Fruit fly (Drosophila melanogaster) whole organism, embryonic: ENCODE data around the gene Slu7.
A peak's percentile ranks its signal among the peaks of the same experiment; 100 is the strongest.

Source experiments
- Abd-B ChIP-seq: fragments of 200-800 bp; sonication (Bioruptor generic); optimal IDR thresholded peaks from 2 replicates; lab custom pipeline; 2018; ENCODE audit warnings: missing biosample characterization, mild to moderate bottlenecking, missing genetic modification characterization, moderate library complexity
- B-H1 ChIP-seq: fragments of 200-800 bp; sonication (Bioruptor generic); IDR thresholded peaks from 3 replicates; pipeline ENCODE4 v1.3.6; 2022; ENCODE audit warnings: missing biosample characterization, missing genetic modification characterization
- BtbVII ChIP-seq: fragments of 200-800 bp; sonication (Bioruptor generic); optimal IDR thresholded peaks from 3 replicates; lab custom pipeline; 2017; ENCODE audit warnings: missing biosample characterization, mild to moderate bottlenecking, missing genetic modification characterization
- CG10147 ChIP-seq: fragments of 200-800 bp; sonication (Bioruptor generic); optimal IDR thresholded peaks from 2 replicates; lab custom pipeline; 2019; ENCODE audit warnings: missing biosample characterization, mild to moderate bottlenecking, missing genetic modification characterization, moderate library complexity
- CG1024 ChIP-seq: fragments of 200-800 bp; sonication (Bioruptor generic); IDR thresholded peaks from 2 replicates; pipeline ENCODE4 v1.3.6; 2022; ENCODE audit warnings: missing biosample characterization, missing genetic modification characterization
- CG10959 ChIP-seq: fragments of 200-800 bp; sonication (Bioruptor generic); IDR thresholded peaks from 2 replicates; pipeline ENCODE4 v1.3.6; 2022; ENCODE audit warnings: missing biosample characterization, missing genetic modification characterization
- CG11456 ChIP-seq: fragments of 200-800 bp; sonication (Bioruptor generic); IDR thresholded peaks from 3 replicates; pipeline ENCODE4 v1.3.6; 2022; ENCODE audit warnings: missing biosample characterization, missing genetic modification characterization
- CG12391 ChIP-seq: fragments of 200-800 bp; sonication (Bioruptor generic); optimal IDR thresholded peaks from 3 replicates; lab custom pipeline; 2018; ENCODE audit warnings: missing biosample characterization, mild to moderate bottlenecking, missing genetic modification characterization, moderate library complexity
- CG12769 ChIP-seq: fragments of 200-800 bp; sonication (Bioruptor generic); optimal IDR thresholded peaks from 2 replicates; lab custom pipeline; 2019; ENCODE audit warnings: missing biosample characterization, mild to moderate bottlenecking, missing genetic modification characterization, moderate library complexity
- CG13894 ChIP-seq: fragments of 200-800 bp; sonication (Bioruptor generic); optimal IDR thresholded peaks from 3 replicates; lab custom pipeline; 2018; ENCODE audit warnings: missing biosample characterization, mild to moderate bottlenecking, missing genetic modification characterization, moderate library complexity
- CG14441 ChIP-seq: fragments of 200-800 bp; sonication (Bioruptor generic); IDR thresholded peaks from 2 replicates; pipeline ENCODE4 v1.3.6; 2022; ENCODE audit warnings: missing biosample characterization, missing genetic modification characterization
- CG1529 ChIP-seq: fragments of 200-800 bp; sonication (Bioruptor generic); optimal IDR thresholded peaks from 3 replicates; lab custom pipeline; 2018; ENCODE audit warnings: missing biosample characterization, missing genetic modification characterization
- CG16863 ChIP-seq: fragments of 200-800 bp; sonication (Bioruptor generic); optimal IDR thresholded peaks from 3 replicates; lab custom pipeline; 2016; ENCODE audit warnings: missing biosample characterization, missing genetic modification characterization
- CG18599 ChIP-seq: fragments of 200-800 bp; sonication (Bioruptor generic); optimal IDR thresholded peaks from 3 replicates; lab custom pipeline; 2017; ENCODE audit warnings: missing biosample characterization, missing genetic modification characterization, mild to moderate bottlenecking, moderate library complexity, missing genetic modification reagents
- CG2116 ChIP-seq: fragments of 200-800 bp; sonication (Bioruptor generic); optimal IDR thresholded peaks from 3 replicates; lab custom pipeline; 2018; ENCODE audit warnings: missing biosample characterization, mild to moderate bottlenecking, missing genetic modification characterization
- CG2199 ChIP-seq: fragments of 200-800 bp; sonication (Bioruptor generic); IDR thresholded peaks from 3 replicates; pipeline ENCODE4 v1.3.6; 2022; ENCODE audit warnings: missing biosample characterization, missing genetic modification characterization
- CG2712 ChIP-seq: fragments of 200-800 bp; optimal IDR thresholded peaks from 3 replicates; lab custom pipeline; 2019; ENCODE audit warnings: missing biosample characterization, mild to moderate bottlenecking, missing genetic modification characterization, moderate library complexity
- CG2875 ChIP-seq: fragments of 200-800 bp; sonication (Bioruptor generic); optimal IDR thresholded peaks from 2 replicates; lab custom pipeline; 2017; ENCODE audit warnings: missing biosample characterization, mild to moderate bottlenecking, missing genetic modification characterization, missing genetic modification reagents
- CG2889 ChIP-seq: fragments of 200-800 bp; sonication (Bioruptor generic); IDR thresholded peaks from 3 replicates; pipeline ENCODE4 v1.3.6; 2022; ENCODE audit warnings: missing biosample characterization, missing genetic modification characterization
- CG32532 ChIP-seq: fragments of 200-800 bp; sonication (Bioruptor generic); IDR thresholded peaks from 2 replicates; pipeline ENCODE4 v1.3.6; 2022; ENCODE audit warnings: missing biosample characterization, missing genetic modification characterization
- CG4730 ChIP-seq: fragments of 200-800 bp; sonication (Bioruptor generic); IDR thresholded peaks from 2 replicates; pipeline ENCODE4 v1.3.6; 2022; ENCODE audit warnings: missing biosample characterization, missing genetic modification characterization
- CG6654 ChIP-seq: fragments of 200-800 bp; sonication (Bioruptor generic); optimal IDR thresholded peaks from 2 replicates; lab custom pipeline; 2017; ENCODE audit warnings: missing biosample characterization, mild to moderate bottlenecking, missing genetic modification characterization
- CG6689 ChIP-seq: fragments of 200-800 bp; sonication (Bioruptor generic); IDR thresholded peaks from 2 replicates; pipeline ENCODE4 v1.3.6; 2022; ENCODE audit warnings: missing biosample characterization, missing genetic modification characterization
- CG7556 ChIP-seq: fragments of 200-800 bp; sonication (Bioruptor generic); optimal IDR thresholded peaks from 2 replicates; lab custom pipeline; 2017; ENCODE audit warnings: missing biosample characterization, mild to moderate bottlenecking, missing genetic modification characterization
- CG7745 ChIP-seq: fragments of 200-800 bp; sonication (Bioruptor generic); optimal IDR thresholded peaks from 2 replicates; lab custom pipeline; 2018; ENCODE audit warnings: missing biosample characterization, mild to moderate bottlenecking, missing genetic modification characterization, moderate library complexity
- CG9876 ChIP-seq: fragments of 200-800 bp; sonication (Bioruptor generic); optimal IDR thresholded peaks from 2 replicates; lab custom pipeline; 2016; ENCODE audit warnings: missing biosample characterization, missing genetic modification characterization
- D19B ChIP-seq: fragments of 200-800 bp; sonication (Bioruptor generic); optimal IDR thresholded peaks from 2 replicates; lab custom pipeline; 2017; ENCODE audit warnings: missing biosample characterization, mild to moderate bottlenecking, missing genetic modification characterization
- Dbx ChIP-seq: fragments of 200-800 bp; sonication (Bioruptor generic); IDR thresholded peaks from 3 replicates; pipeline ENCODE4 v1.3.6; 2022; ENCODE audit warnings: missing biosample characterization, missing genetic modification characterization
- Dip2 ChIP-seq: fragments of 200-800 bp; sonication (Bioruptor generic); IDR thresholded peaks from 2 replicates; pipeline ENCODE4 v1.3.6; 2022; ENCODE audit warnings: missing biosample characterization, missing genetic modification characterization
- Eip74EF ChIP-seq, 2 experiments: fragments of 200-800 bp in 1 of 2; fragments of >200 bp in 1 of 2; sonication (Bioruptor generic) in 1 of 2; optimal IDR thresholded peaks; 2 replicates each; lab custom pipeline; 2017 to 2019; ENCODE audit warnings: missing biosample characterization in 2 of 2, missing genetic modification characterization in 2 of 2, mild to moderate bottlenecking in 1 of 2, moderate library complexity in 1 of 2
- Fer2 ChIP-seq: fragments of 200-800 bp; sonication (Bioruptor generic); optimal IDR thresholded peaks from 2 replicates; lab custom pipeline; 2018; ENCODE audit warnings: missing biosample characterization, mild to moderate bottlenecking, missing genetic modification characterization, moderate library complexity
- PHDP ChIP-seq: fragments of 200-800 bp; sonication (Bioruptor generic); optimal IDR thresholded peaks from 3 replicates; lab custom pipeline; 2018; ENCODE audit warnings: missing biosample characterization, mild to moderate bottlenecking, missing genetic modification characterization, moderate library complexity
- Xbp1 ChIP-seq: fragments of 200-800 bp; sonication (Bioruptor generic); optimal IDR thresholded peaks from 3 replicates; lab custom pipeline; 2016; ENCODE audit warnings: missing biosample characterization, mild to moderate bottlenecking, missing genetic modification characterization
- ab ChIP-seq: fragments of 200-800 bp; sonication (Bioruptor generic); optimal IDR thresholded peaks from 2 replicates; lab custom pipeline; 2016; ENCODE audit warnings: missing biosample characterization, missing genetic modification characterization
- dmrt11E ChIP-seq: fragments of 200-800 bp; sonication (Bioruptor generic); optimal IDR thresholded peaks from 3 replicates; lab custom pipeline; 2018; ENCODE audit warnings: missing biosample characterization, mild to moderate bottlenecking, missing genetic modification characterization, moderate library complexity
- eve ChIP-seq, 2 experiments: fragments of >200 bp; optimal IDR thresholded peaks; 2 replicates each; lab custom pipeline; 2017; ENCODE audit warnings: missing biosample characterization in 2 of 2, missing genetic modification characterization in 2 of 2
- gce ChIP-seq: fragments of 200-800 bp; sonication (Bioruptor generic); IDR thresholded peaks from 3 replicates; pipeline ENCODE4 v1.3.6; 2022; ENCODE audit warnings: missing biosample characterization, missing genetic modification characterization
- gcm2 ChIP-seq: fragments of 200-800 bp; sonication (Bioruptor generic); optimal IDR thresholded peaks from 2 replicates; lab custom pipeline; 2016; ENCODE audit warnings: missing biosample characterization, missing genetic modification characterization
- hb ChIP-seq: fragments of 200-800 bp; sonication (Bioruptor generic); IDR thresholded peaks from 3 replicates; pipeline ENCODE4 v1.3.6; 2022; ENCODE audit warnings: missing biosample characterization, missing genetic modification characterization; ENCODE audit not compliant: partially characterized antibody
- insv ChIP-seq, 2 experiments: fragments of 200-800 bp; sonication (Bioruptor generic); optimal IDR thresholded peaks; 3 replicates each; lab custom pipeline; 2016 to 2018; ENCODE audit warnings: missing biosample characterization in 2 of 2, missing genetic modification characterization in 2 of 2
- ken ChIP-seq: fragments of 200-800 bp; sonication (Bioruptor generic); IDR thresholded peaks from 3 replicates; pipeline ENCODE4 v1.3.6; 2022; ENCODE audit warnings: missing biosample characterization, missing genetic modification characterization
- otp ChIP-seq: fragments of 200-800 bp; sonication (Bioruptor generic); IDR thresholded peaks from 3 replicates; pipeline ENCODE4, ENCODE4 v1.3.6; 2022; ENCODE audit warnings: missing biosample characterization, missing genetic modification characterization
- pb ChIP-seq: fragments of 200-800 bp; sonication (Bioruptor generic); optimal IDR thresholded peaks from 3 replicates; lab custom pipeline; 2016; ENCODE audit warnings: missing biosample characterization, missing genetic modification characterization
- peb ChIP-seq: fragments of 200-800 bp; sonication (Bioruptor generic); IDR thresholded peaks from 2 replicates; pipeline ENCODE4 v1.3.6; 2022; ENCODE audit warnings: missing biosample characterization, missing genetic modification characterization
- pfk ChIP-seq: fragments of 200-800 bp; sonication (Bioruptor generic); optimal IDR thresholded peaks from 2 replicates; lab custom pipeline; 2018; ENCODE audit warnings: missing biosample characterization, mild to moderate bottlenecking, missing genetic modification characterization, moderate library complexity
- ranshi ChIP-seq: fragments of 200-800 bp; sonication (Bioruptor generic); IDR thresholded peaks from 2 replicates; pipeline ENCODE4 v1.3.6; 2022; ENCODE audit warnings: missing biosample characterization, missing genetic modification characterization
- seq ChIP-seq: fragments of 200-800 bp; sonication (Bioruptor generic); IDR thresholded peaks from 2 replicates; pipeline ENCODE4 v1.3.6; 2022; ENCODE audit warnings: missing biosample characterization, missing genetic modification characterization
- sug ChIP-seq: fragments of 200-800 bp; optimal IDR thresholded peaks from 2 replicates; lab custom pipeline; 2019; ENCODE audit warnings: missing biosample characterization, mild to moderate bottlenecking, missing genetic modification characterization, moderate library complexity
- tin ChIP-seq: fragments of 200-800 bp; sonication (Bioruptor generic); optimal IDR thresholded peaks from 3 replicates; lab custom pipeline; 2016; ENCODE audit warnings: missing biosample characterization, missing genetic modification characterization

The Slu7 gene

dm6 chr3R:29083459-29084457 is 44.9 kb upstream of the Slu7 start (continued):
- TF ChIP-seq CG4730 (GFP tag; lab: Robert Waterston, UW) (no peak), Xbp1 (GFP tag; lab: Kevin White, UChicago) (no peak), seq (GFP tag; lab: Robert Waterston, UW) (no peak), gcm2 (no peak), CG2889 (no peak), Dbx (no peak), Abd-B (GFP tag; lab: Kevin White, UChicago) (no peak), CG18599 (no peak), Eip74EF (GFP tag; optimal IDR thresholded peaks at IDR 0.05; lab: Kevin White, UChicago) (no peak), ab (GFP tag; lab: Kevin White, UChicago) (no peak), CG2116 (GFP tag; lab: Kevin White, UChicago) (no peak), B-H1 (no peak), D19B (GFP tag; lab: Kevin White, UChicago) (no peak), CG6654 (GFP tag; lab: Kevin White, UChicago) (no peak), gce (GFP tag; lab: Robert Waterston, UW) (0 out of 3 replicates have a peak, but pooled peaks have one; percentile 40), CG32532 (GFP tag; lab: Robert Waterston, UW) (no peak), CG2875 (GFP tag; lab: Kevin White, UChicago) (peak; percentile 38), CG6689 (no peak), CG10147 (no peak), Fer2 (no peak), CG7745 (tag; lab: Kevin White, UChicago) (peak; percentile 86), CG14441 (no peak), CG2199 (GFP tag; lab: Robert Waterston, UW) (peak; percentile 81), CG9876 (GFP tag; lab: Kevin White, UChicago) (no peak), insv (GFP tag; optimal IDR thresholded peaks at IDR 0.05; lab: Kevin White, UChicago) (no peak), peb (GFP tag; lab: Robert Waterston, UW) (no peak), ranshi (GFP tag; lab: Robert Waterston, UW) (no peak), BtbVII (no peak), pb (GFP tag; lab: Kevin White, UChicago) (no peak), CG2712 (tag; lab: Kevin White, UChicago) (no peak), CG12769 (no peak), sug (tag; lab: Kevin White, UChicago) (no peak), dmrt11E (tag; lab: Kevin White, UChicago) (peak; percentile 31), PHDP (peak; percentile 5), CG10959 (GFP tag; lab: Robert Waterston, UW) (no peak), otp (GFP tag; lab: Robert Waterston, UW) (0 out of 3 replicates have a peak, but pooled peaks have one; percentile 11), CG13894 (tag; lab: Kevin White, UChicago) (no peak), eve (GFP tag; optimal IDR thresholded peaks at IDR 0.05; lab: Kevin White, UChicago) (no peak), CG12391 (tag; lab: Kevin White, UChicago) (no peak), pfk (peak; percentile 83), CG7556 (no peak), ken (GFP tag; lab: Robert Waterston, UW) (no peak), CG1529 (GFP tag; lab: Kevin White, UChicago) (peak; percentile 47), CG16863 (GFP tag; lab: Kevin White, UChicago) (no peak), CG1024 (GFP tag; lab: Robert Waterston, UW) (no peak), Dip2 (GFP tag; lab: Robert Waterston, UW) (no peak), tin (GFP tag; lab: Kevin White, UChicago) (no peak), hb (no peak), CG11456 (no peak)
